Worm (Caenorhabditis elegans): ENCODE measurements around the gene W01C9.2.

The W01C9.2 gene

DNA sequence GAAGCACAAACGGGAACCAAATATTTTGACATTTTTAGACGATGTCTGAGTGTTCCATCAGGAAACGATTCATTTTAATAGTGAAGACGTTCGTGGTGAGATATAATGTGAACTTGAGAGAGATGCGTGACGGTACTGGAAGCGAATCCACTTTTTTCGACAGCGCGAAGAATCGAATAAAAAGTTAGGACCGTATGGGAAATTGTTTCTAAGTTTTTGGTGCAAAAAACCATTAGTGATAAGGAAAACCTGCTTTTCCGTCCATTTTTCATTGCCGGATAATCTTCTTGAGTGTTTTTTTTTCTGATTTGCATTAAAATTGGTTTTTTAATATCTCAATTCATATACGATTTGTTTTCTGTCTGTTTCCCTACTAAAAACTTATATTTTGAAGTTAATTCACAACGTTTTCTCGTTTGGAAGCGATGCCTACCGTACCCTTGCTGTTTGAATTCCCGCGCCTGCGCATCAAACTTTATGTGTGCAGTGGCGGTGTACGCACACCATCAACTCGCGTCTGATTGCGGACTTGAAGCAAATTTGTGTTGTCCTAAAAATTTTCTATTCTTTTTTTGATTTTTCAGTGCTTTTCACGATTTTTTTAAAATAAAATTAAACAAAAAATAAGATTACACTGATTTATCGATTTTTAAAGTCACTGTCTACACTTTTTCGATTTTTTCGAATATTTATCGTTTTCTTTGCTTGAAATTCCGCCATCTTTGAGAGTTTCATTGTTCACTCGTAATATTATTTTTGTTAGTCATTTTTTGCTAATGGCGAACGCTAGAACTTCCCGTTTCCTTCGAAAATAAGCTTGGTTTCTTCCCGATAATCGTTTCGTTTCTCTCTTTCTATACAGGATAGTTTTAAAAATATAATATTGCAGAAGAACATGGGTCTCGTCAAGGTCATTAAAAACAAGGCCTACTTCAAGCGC is 33.1 kb downstream of the W01C9.2 start, which contains the start of the genes col-38 and rpl-5 (continued):
- no peak for TF ChIP-seq ceh-32 (tag; optimal IDR thresholded peaks at IDR 0.05; ENCODE audit: poor library complexity)
- no peak for TF ChIP-seq F49E8.2 (tag; optimal IDR thresholded peaks at IDR 0.05; ENCODE audit: borderline replicate concordance)
- no peak for TF ChIP-seq unc-39 (tag; optimal IDR thresholded peaks at IDR 0.05)
- TF ChIP-seq mxl-3 (GFP tag; optimal IDR thresholded peaks at IDR 0.05), result peak; percentile 67
- no peak for TF ChIP-seq daf-8 (GFP tag; IDR thresholded peaks at IDR 0.05)
- no peak for TF ChIP-seq ces-1 (GFP tag; optimal IDR thresholded peaks at IDR 0.05)
- no peak for TF ChIP-seq mxl-2 (GFP tag; conservative IDR thresholded peaks at IDR 0.05)
- no peak for TF ChIP-seq fos-1 (tag; optimal IDR thresholded peaks at IDR 0.05)
- no peak for TF ChIP-seq F26F4.8 (GFP tag; conservative IDR thresholded peaks at IDR 0.05)
- TF ChIP-seq Y5F2A.4 (GFP tag; optimal IDR thresholded peaks at IDR 0.05), result no peak
- no peak for TF ChIP-seq lim-7 (GFP tag; IDR thresholded peaks at IDR 0.05)
- no peak for TF ChIP-seq ceh-82 (tag; optimal IDR thresholded peaks at IDR 0.05)
- peak; percentile 91 for TF ChIP-seq lin-38 (GFP tag; IDR thresholded peaks at IDR 0.05)
- no peak for TF ChIP-seq lin-39 (tag; optimal IDR thresholded peaks at IDR 0.05)
- TF ChIP-seq mdl-1 (tag; optimal IDR thresholded peaks at IDR 0.05), result peak in 1 of 2 experiments; percentile 19
- peak; percentile 26 to 93 for TF ChIP-seq ZK546.5 (tag; optimal IDR thresholded peaks at IDR 0.05)
- TF ChIP-seq pha-4 (GFP tag; IDR thresholded peaks at IDR 0.05), result no peak
- TF ChIP-seq pha-4 (tag; optimal IDR thresholded peaks at IDR 0.05), result peak; percentile 84
- peak; percentile 97 for TF ChIP-seq aha-1 (tag)
- no peak for TF ChIP-seq lin-29 (GFP tag; IDR thresholded peaks at IDR 0.05)
- peak; percentile 49; the same call in 1 of the 2 replicates for TF ChIP-seq ceh-44 (GFP tag; IDR thresholded peaks at IDR 0.05)
- no peak for TF ChIP-seq T20F7.1 (GFP tag; optimal IDR thresholded peaks at IDR 0.05)
- peak; percentile 92 for TF ChIP-seq mep-1 (tag; optimal IDR thresholded peaks at IDR 0.05)
- TF ChIP-seq ama-1 (optimal IDR thresholded peaks at IDR 0.05), result peak; percentile 65
- peak; percentile 89 for TF ChIP-seq hlh-30 (tag; optimal IDR thresholded peaks at IDR 0.05; ENCODE audit: insufficient read depth)
- no peak for TF ChIP-seq daf-16 (GFP tag; optimal IDR thresholded peaks at IDR 0.05)
- TF ChIP-seq daf-16 (tag; optimal IDR thresholded peaks at IDR 0.05), result peak; percentile 79
- no peak for TF ChIP-seq Y48G9A.11 (GFP tag; IDR thresholded peaks at IDR 0.05)
- TF ChIP-seq daf-19 (GFP tag; conservative IDR thresholded peaks at IDR 0.05), result 0 out of 2 replicates have a peak, but pooled peaks have one; percentile 51
- no peak for TF ChIP-seq set-16 (GFP tag; IDR thresholded peaks at IDR 0.05)
- peak; percentile 66 for TF ChIP-seq nhr-102 (tag; optimal IDR thresholded peaks at IDR 0.05)
- peak; percentile 55 for TF ChIP-seq nhr-48 (tag; optimal IDR thresholded peaks at IDR 0.05)
- peak; percentile 69 for TF ChIP-seq T26A8.4 (GFP tag; IDR thresholded peaks at IDR 0.05)
- TF ChIP-seq ceh-62 (tag; optimal IDR thresholded peaks at IDR 0.05), result no peak
- no peak for TF ChIP-seq zip-11 (GFP tag; IDR thresholded peaks at IDR 0.05)
- TF ChIP-seq saeg-2 (GFP tag; IDR thresholded peaks at IDR 0.05), result no peak
- peak; percentile 87 for TF ChIP-seq rbr-2 (tag; optimal IDR thresholded peaks at IDR 0.05)
- TF ChIP-seq D1046.2 (GFP tag; IDR thresholded peaks at IDR 0.05), result no peak
- TF ChIP-seq F10B5.3 (tag; optimal IDR thresholded peaks at IDR 0.05), result no peak
- peak; percentile 87 for TF ChIP-seq nhr-11 (tag; optimal IDR thresholded peaks at IDR 0.05)
- no peak for TF ChIP-seq ztf-11 (tag; optimal IDR thresholded peaks at IDR 0.05)
- TF ChIP-seq fkh-10 (GFP tag; optimal IDR thresholded peaks at IDR 0.05), result peak; percentile 90
